Worm (Caenorhabditis elegans) whole organism, early embryonic: ENCODE data around the gene srh-276.

ENCODE experiments used
- ama-1 ChIP-seq: fragments of 150-350 bp; optimal IDR thresholded peaks from 2 replicates; lab custom pipeline; 2014
- hmg-4 ChIP-seq: fragments of 200-800 bp; sonication (Bioruptor generic); optimal IDR thresholded peaks from 2 replicates; lab custom pipeline; 2018; ENCODE audit warnings: mild to moderate bottlenecking, missing genetic modification characterization, missing compliant biosample characterization

ce11 chrV:15479825-15480224 is 49.3 kb upstream of the srh-276 start:
- TF ChIP-seq ama-1 (lab: Kevin White, UChicago) = no peak
- TF ChIP-seq hmg-4 (GFP tag; lab: Kevin White, UChicago) = no peak
